Worm (Caenorhabditis elegans) whole organism, early embryonic: ENCODE data around the gene F13H10.3.

ENCODE experiments used
- F13C5.2 ChIP-seq: sonication (generic microtip); optimal IDR thresholded peaks from 2 replicates; lab custom pipeline; 2017; ENCODE audit warnings: mild to moderate bottlenecking, missing genetic modification characterization, inconsistent platforms, missing compliant biosample characterization
- ama-1 ChIP-seq: fragments of 150-350 bp; optimal IDR thresholded peaks from 2 replicates; lab custom pipeline; 2014
- ceh-36 ChIP-seq: sonication (generic microtip); optimal IDR thresholded peaks from 2 replicates; lab custom pipeline; 2016; ENCODE audit warnings: missing genetic modification characterization, inconsistent platforms, missing compliant biosample characterization
- ets-7 ChIP-seq: sonication (generic microtip); optimal IDR thresholded peaks from 2 replicates; lab custom pipeline; 2016; ENCODE audit warnings: missing genotype, missing genetic modification characterization, missing compliant biosample characterization
- flt-1 ChIP-seq: fragments of 200-800 bp; sonication (Bioruptor generic); IDR thresholded peaks from 2 replicates; pipeline ENCODE4 v1.3.6; 2022; ENCODE audit warnings: missing genetic modification characterization, missing compliant biosample characterization
- hmbx-1 ChIP-seq: sonication (generic microtip); optimal IDR thresholded peaks from 2 replicates; lab custom pipeline; 2016; ENCODE audit warnings: mild to moderate bottlenecking, missing genetic modification characterization, missing compliant biosample characterization
- hmg-4 ChIP-seq: fragments of 200-800 bp; sonication (Bioruptor generic); optimal IDR thresholded peaks from 2 replicates; lab custom pipeline; 2018; ENCODE audit warnings: mild to moderate bottlenecking, missing genetic modification characterization, missing compliant biosample characterization
- hnd-1 ChIP-seq: sonication (generic microtip); optimal IDR thresholded peaks from 2 replicates; lab custom pipeline; 2016; ENCODE audit warnings: missing genetic modification characterization, missing compliant biosample characterization
- scrt-1 ChIP-seq: fragments of 200-800 bp; sonication (Bioruptor generic); IDR thresholded peaks from 2 replicates; pipeline ENCODE4 v1.3.6; 2022; ENCODE audit warnings: missing genetic modification characterization, missing compliant biosample characterization
- sea-1 ChIP-seq: fragments of 200-800 bp; sonication (Bioruptor generic); conservative IDR thresholded peaks from 2 replicates; pipeline ENCODE4 v1.3.6; 2022; ENCODE audit warnings: missing genetic modification characterization, missing compliant biosample characterization
- tbx-11 ChIP-seq: fragments of 200-800 bp; sonication (Bioruptor generic); IDR thresholded peaks from 2 replicates; pipeline ENCODE4 v1.3.6; 2022; ENCODE audit warnings: missing genetic modification characterization, missing compliant biosample characterization
- tbx-37 ChIP-seq: fragments of 200-800 bp; sonication (Bioruptor generic); conservative IDR thresholded peaks from 2 replicates; pipeline ENCODE4 v1.3.6; 2022; ENCODE audit warnings: missing genetic modification reagents, missing genetic modification characterization, missing compliant biosample characterization
- tra-4 ChIP-seq: sonication (generic microtip); optimal IDR thresholded peaks from 2 replicates; lab custom pipeline; 2017; ENCODE audit warnings: missing genetic modification characterization, missing compliant biosample characterization

DNA sequence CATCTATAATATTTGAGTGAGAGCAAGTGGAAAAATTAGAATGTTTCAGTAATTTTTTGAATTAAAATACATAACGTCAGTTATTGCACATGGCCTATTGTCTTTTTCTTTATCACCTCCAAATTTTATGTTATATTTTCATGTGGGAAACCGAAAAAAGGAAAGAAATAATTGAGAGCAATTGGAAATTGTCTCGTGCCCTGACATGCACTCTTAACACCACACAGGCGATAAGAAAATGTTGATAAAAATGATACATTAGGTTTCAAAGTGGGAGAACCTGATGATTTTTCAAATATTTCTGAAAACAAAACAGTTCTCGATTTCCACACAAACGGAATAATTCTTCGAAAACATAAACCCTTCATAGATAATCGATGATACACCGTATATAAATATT, at the start of gene F13H10.3:
- TF ChIP-seq flt-1 (GFP tag; lab: Robert Waterston, UW): no peak
- no peak for TF ChIP-seq scrt-1 (GFP tag; lab: Robert Waterston, UW)
- TF ChIP-seq hnd-1: no peak
- no peak for TF ChIP-seq hmg-4 (GFP tag; lab: Kevin White, UChicago)
- TF ChIP-seq tra-4: no peak
- no peak for TF ChIP-seq sea-1 (GFP tag; lab: Robert Waterston, UW)
- TF ChIP-seq ama-1 (lab: Kevin White, UChicago): no peak
- no peak for TF ChIP-seq tbx-37 (GFP tag; lab: Robert Waterston, UW)
- no peak for TF ChIP-seq ceh-36 (tag; lab: Kevin White, UChicago)
- TF ChIP-seq tbx-11 (GFP tag; lab: Robert Waterston, UW): no peak
- TF ChIP-seq ets-7 (tag; lab: Kevin White, UChicago): no peak
- TF ChIP-seq F13C5.2 (tag; lab: Kevin White, UChicago): no peak
- no peak for TF ChIP-seq hmbx-1 (tag; lab: Kevin White, UChicago)
